Fruit fly (Drosophila melanogaster): ENCODE data around the gene CG32706.

Gene CG32706

dm6 chrX:9060078-9060477 is 26.9 kb upstream of the CG32706 start (continued):
- peak; percentile 60 for TF ChIP-seq Blimp-1 (GFP tag; optimal IDR thresholded peaks at IDR 0.05)
- peak; percentile 75 for TF ChIP-seq CG11902 (GFP tag; optimal IDR thresholded peaks at IDR 0.05)
- peak; percentile 86 for TF ChIP-seq Ets96B (tag; optimal IDR thresholded peaks at IDR 0.05)
- peak; percentile 86 for TF ChIP-seq topi (GFP tag; optimal IDR thresholded peaks at IDR 0.05)
- TF ChIP-seq ss (GFP tag; optimal IDR thresholded peaks at IDR 0.05), result peak; percentile 61 to 69
- peak; percentile 93 for TF ChIP-seq Sox14 (GFP tag; optimal IDR thresholded peaks at IDR 0.05)
- peak; percentile 68 for TF ChIP-seq Ets21C (GFP tag; optimal IDR thresholded peaks at IDR 0.05)
- peak; percentile 65 to 70 for TF ChIP-seq salr (GFP tag; optimal IDR thresholded peaks at IDR 0.05)
- peak; percentile 39 for TF ChIP-seq fd85E (GFP tag; optimal IDR thresholded peaks at IDR 0.05)
- TF ChIP-seq CG31627 (GFP tag; optimal IDR thresholded peaks at IDR 0.05), result peak; percentile 76
- peak; percentile 83 for TF ChIP-seq CG10631 (GFP tag; optimal IDR thresholded peaks at IDR 0.05)
- TF ChIP-seq acj6 (GFP tag; optimal IDR thresholded peaks at IDR 0.05), result peak; percentile 83
- peak; percentile 82 for TF ChIP-seq CG8632 (GFP tag; optimal IDR thresholded peaks at IDR 0.05)
- peak; percentile 43 for TF ChIP-seq CG16779 (tag; optimal IDR thresholded peaks at IDR 0.05)
- peak; percentile 94 for TF ChIP-seq Eip78C (GFP tag)
- peak; percentile 85 for TF ChIP-seq net (GFP tag; optimal IDR thresholded peaks at IDR 0.05)
- peak; percentile 95 for TF ChIP-seq CG15336 (GFP tag; IDR thresholded peaks at IDR 0.05)

- no peak for TF ChIP-seq Hr38 (GFP tag; optimal IDR thresholded peaks at IDR 0.05)
- no peak for TF ChIP-seq Eip93F (GFP tag; optimal IDR thresholded peaks at IDR 0.05)
- TF ChIP-seq spab (GFP tag; optimal IDR thresholded peaks at IDR 0.05), result no peak
- peak; percentile 16 for TF ChIP-seq Hr39 (GFP tag; optimal IDR thresholded peaks at IDR 0.05)
- TF ChIP-seq Eip75B (GFP tag; optimal IDR thresholded peaks at IDR 0.05), result peak; percentile 39
- TF ChIP-seq CG7368 (GFP tag; optimal IDR thresholded peaks at IDR 0.05), result peak; percentile 15
- peak; percentile 26 for TF ChIP-seq CG8319 (GFP tag; optimal IDR thresholded peaks at IDR 0.05)
- TF ChIP-seq svp (GFP tag), result peak; percentile 62
- peak; percentile 24 for TF ChIP-seq CG6792 (GFP tag; optimal IDR thresholded peaks at IDR 0.05)
- TF ChIP-seq CG34406 (GFP tag; optimal IDR thresholded peaks at IDR 0.05), result peak; percentile 13
- no peak for TF ChIP-seq CG1621 (tag; optimal IDR thresholded peaks at IDR 0.05)
- peak; percentile 21 for TF ChIP-seq CG10631 (GFP tag; optimal IDR thresholded peaks at IDR 0.05)
- peak; percentile 25; the same call in 1 of the 2 replicates for TF ChIP-seq Gug (GFP tag; IDR thresholded peaks at IDR 0.05)
- TF ChIP-seq CG3032 (tag; optimal IDR thresholded peaks at IDR 0.05), result peak; percentile 1
- TF ChIP-seq CG9139 (GFP tag; optimal IDR thresholded peaks at IDR 0.05), result no peak
- TF ChIP-seq OdsH (GFP tag; optimal IDR thresholded peaks at IDR 0.05), result peak; percentile 45
- TF ChIP-seq salr (GFP tag; optimal IDR thresholded peaks at IDR 0.05), result peak in 1 of 2 experiments; percentile 40
- TF ChIP-seq topi (GFP tag; optimal IDR thresholded peaks at IDR 0.05), result peak; percentile 28
- peak; percentile 11 for TF ChIP-seq Lpt (GFP tag; optimal IDR thresholded peaks at IDR 0.05)
- peak; percentile 42 for TF ChIP-seq pdm3 (GFP tag; optimal IDR thresholded peaks at IDR 0.05)
- TF ChIP-seq Sox14 (GFP tag; optimal IDR thresholded peaks at IDR 0.05), result no peak
- peak; percentile 17 for TF ChIP-seq Smox (GFP tag; optimal IDR thresholded peaks at IDR 0.05)
- TF ChIP-seq cyc (GFP tag; optimal IDR thresholded peaks at IDR 0.05), result no peak
- no peak for TF ChIP-seq fkh (GFP tag; optimal IDR thresholded peaks at IDR 0.05)
- TF ChIP-seq net (GFP tag; optimal IDR thresholded peaks at IDR 0.05), result peak; percentile 40
- no peak for TF ChIP-seq dsx (GFP tag; optimal IDR thresholded peaks at IDR 0.05; ENCODE audit: poor library complexity, severe bottlenecking)
- peak; percentile 66 for TF ChIP-seq CG6276 (GFP tag; optimal IDR thresholded peaks at IDR 0.05)
- TF ChIP-seq CG4318 (GFP tag; optimal IDR thresholded peaks at IDR 0.05), result peak; percentile 52
- TF ChIP-seq CG6854 (GFP tag; optimal IDR thresholded peaks at IDR 0.05), result no peak
- TF ChIP-seq CG6808 (GFP tag; optimal IDR thresholded peaks at IDR 0.05), result peak; percentile 46
- no peak for TF ChIP-seq CG11294 (GFP tag; IDR thresholded peaks at IDR 0.05)
- peak; percentile 56 for TF ChIP-seq CG3919 (GFP tag; optimal IDR thresholded peaks at IDR 0.05)
- TF ChIP-seq CG16779 (tag; optimal IDR thresholded peaks at IDR 0.05), result peak; percentile 30
- peak; percentile 52; the same call in 1 of the 3 replicates for TF ChIP-seq eg (GFP tag; IDR thresholded peaks at IDR 0.05)
- TF ChIP-seq fd59A (GFP tag; optimal IDR thresholded peaks at IDR 0.05), result no peak
- TF ChIP-seq Hr4 (GFP tag; optimal IDR thresholded peaks at IDR 0.05), result peak; percentile 71
- TF ChIP-seq esn (GFP tag; optimal IDR thresholded peaks at IDR 0.05), result peak; percentile 35
- peak; percentile 23 for TF ChIP-seq Sox102F (GFP tag; optimal IDR thresholded peaks at IDR 0.05)
- TF ChIP-seq CG8119 (GFP tag; IDR thresholded peaks at IDR 0.05), result peak; percentile 62
- TF ChIP-seq ss (GFP tag; optimal IDR thresholded peaks at IDR 0.05), result peak in 1 of 2 experiments; percentile 34
- TF ChIP-seq CG11902 (GFP tag; optimal IDR thresholded peaks at IDR 0.05), result no peak
Observed at dm6 chrX:9061299-9061698, 25.6 kb upstream of the CG32706 start.

All from whole organism, prepupa.